Worm (Caenorhabditis elegans) whole organism, L1 larva: Measurements from ENCODE around the gene H28G03.3.

Source experiments
- aha-1 ChIP-seq: fragments of 150-350 bp; optimal IDR thresholded peaks from 2 replicates; lab custom pipeline; 2014; ENCODE audit warnings: missing biosample characterization, missing genetic modification characterization
- alr-1 ChIP-seq: fragments of 200-800 bp; sonication (Bioruptor generic); optimal IDR thresholded peaks from 2 replicates; lab custom pipeline; 2018; ENCODE audit warnings: borderline replicate concordance, mild to moderate bottlenecking, missing genetic modification characterization, missing compliant biosample characterization
- ama-1 ChIP-seq: fragments of 150-350 bp; optimal IDR thresholded peaks from 2 replicates; lab custom pipeline; 2014
- blmp-1 ChIP-seq: fragments of 150-350 bp; optimal IDR thresholded peaks from 2 replicates; lab custom pipeline; 2014; ENCODE audit warnings: missing biosample characterization, missing genetic modification characterization
- ceh-82 ChIP-seq, 3 experiments: fragments of 150-350 bp in 1 of 3; sonication (generic microtip) in 2 of 3; optimal IDR thresholded peaks; 2 replicates each; lab custom pipeline; 2014 to 2017; ENCODE audit warnings: missing biosample characterization in 3 of 3, missing genetic modification characterization in 3 of 3
- dsc-1 ChIP-seq: sonication (generic microtip); optimal IDR thresholded peaks from 2 replicates; lab custom pipeline; 2016; ENCODE audit warnings: mild to moderate bottlenecking, missing genetic modification characterization, missing compliant biosample characterization
- fkh-10 ChIP-seq: sonication (generic microtip); optimal IDR thresholded peaks from 2 replicates; lab custom pipeline; 2017; ENCODE audit warnings: missing biosample characterization, missing genetic modification reagents, missing genetic modification characterization
- lin-39 ChIP-seq: fragments of 150-350 bp; optimal IDR thresholded peaks from 2 replicates; lab custom pipeline; 2014; ENCODE audit warnings: missing biosample characterization, missing genetic modification reagents, missing genetic modification characterization
- lir-3 ChIP-seq: sonication (generic microtip); optimal IDR thresholded peaks from 2 replicates; lab custom pipeline; 2016; ENCODE audit warnings: mild to moderate bottlenecking, missing genetic modification characterization, moderate library complexity, missing compliant biosample characterization; ENCODE audit not compliant: poor library complexity
- mep-1 ChIP-seq: fragments of 150-350 bp; optimal IDR thresholded peaks from 2 replicates; lab custom pipeline; 2014; ENCODE audit warnings: missing biosample characterization, missing genetic modification characterization
- pqm-1 ChIP-seq: sonication (generic microtip); optimal IDR thresholded peaks from 3 replicates; lab custom pipeline; 2017; ENCODE audit warnings: missing biosample characterization, missing genetic modification characterization
- snpc-4 ChIP-seq: fragments of 150-350 bp; optimal IDR thresholded peaks from 2 replicates; lab custom pipeline; 2014; ENCODE audit warnings: missing biosample characterization, missing genetic modification characterization
- swsn-7 ChIP-seq: sonication (generic microtip); optimal IDR thresholded peaks from 2 replicates; lab custom pipeline; 2016; ENCODE audit warnings: missing genetic modification characterization, missing compliant biosample characterization
- ztf-4 ChIP-seq: fragments of 150-350 bp; optimal IDR thresholded peaks from 2 replicates; lab custom pipeline; 2014; ENCODE audit warnings: missing biosample characterization, missing genetic modification characterization

DNA sequence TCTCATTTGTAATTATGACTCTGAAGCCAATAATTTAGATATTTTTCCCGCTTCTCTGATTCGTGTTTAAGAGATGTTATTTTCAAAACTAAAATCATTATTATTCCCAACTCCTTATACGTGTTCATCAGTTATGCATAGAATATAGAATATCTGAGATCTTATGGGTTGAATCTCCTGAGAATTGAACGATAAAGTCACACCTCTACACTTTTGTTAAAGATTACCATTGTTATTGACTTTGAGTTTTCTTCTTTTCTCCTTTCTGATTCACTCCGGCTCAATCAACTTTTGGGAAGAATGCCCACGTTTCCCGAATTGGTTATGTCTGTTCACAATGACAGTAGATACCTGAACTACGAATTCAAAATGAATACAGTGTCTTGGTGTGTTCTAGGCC is 46.3 kb downstream of the H28G03.3 start, which contains the start of gene sru-48:
- TF ChIP-seq aha-1 (tag; lab: Kevin White, UChicago) (no peak), ztf-4 (no peak), blmp-1 (tag; lab: Kevin White, UChicago) (no peak), dsc-1 (no peak), snpc-4 (tag; lab: Kevin White, UChicago) (no peak), ceh-82 (tag; optimal IDR thresholded peaks at IDR 0.05; lab: Kevin White, UChicago) (no peak), ama-1 (lab: Kevin White, UChicago) (no peak), lir-3 (tag; lab: Kevin White, UChicago) (no peak), alr-1 (tag; lab: Kevin White, UChicago) (no peak), swsn-7 (no peak), lin-39 (no peak), pqm-1 (tag; lab: Kevin White, UChicago) (no peak), mep-1 (no peak), fkh-10 (GFP tag; lab: Kevin White, UChicago) (no peak)
